Fruit fly (Drosophila melanogaster): ENCODE data around the gene Tpst.

Gene Tpst

dm6 chrX:13639998-13640691, 76.5 kb downstream of the Tpst start:
- peak; percentile 97 for TF ChIP-seq CG17801 (GFP tag; optimal IDR thresholded peaks at IDR 0.05; ENCODE audit: partially characterized antibody)

- TF ChIP-seq CG17801 (GFP tag; optimal IDR thresholded peaks at IDR 0.05; ENCODE audit: partially characterized antibody): no peak
These were observed 77.0 kb downstream of the Tpst start for dm6 chrX:13640692-13641011.

dm6 chrX:13641115-13641890, 77.7 kb downstream of the Tpst start:
- peak; percentile 81 for TF ChIP-seq CG17801 (GFP tag; optimal IDR thresholded peaks at IDR 0.05; ENCODE audit: partially characterized antibody)

- TF ChIP-seq CG17801 (GFP tag; optimal IDR thresholded peaks at IDR 0.05; ENCODE audit: partially characterized antibody): peak; percentile 8
These were observed 78.4 kb downstream of the Tpst start for dm6 chrX:13641891-13642617.
